Fruit fly (Drosophila melanogaster): ENCODE data around the gene zormin.

Gene zormin

dm6 chr3L:2158689-2159310 lies 7.3 kb upstream of the zormin start (continued):
- TF ChIP-seq D (optimal IDR thresholded peaks at IDR 0.05) = no peak
- peak; percentile 68 for TF ChIP-seq D (GFP tag; optimal IDR thresholded peaks at IDR 0.05)
- TF ChIP-seq Hr39 (optimal IDR thresholded peaks at IDR 0.05) = no peak
- peak in 1 of 3 experiments; percentile 70 for TF ChIP-seq Stat92E (GFP tag; optimal IDR thresholded peaks at IDR 0.05)
- peak; percentile 81 for TF ChIP-seq vvl (GFP tag; IDR thresholded peaks at IDR 0.05)
- no peak for TF ChIP-seq slou (GFP tag; optimal IDR thresholded peaks at IDR 0.05)
- peak; percentile 89 for TF ChIP-seq Ets65A (GFP tag)
- TF ChIP-seq Gug (GFP tag; IDR thresholded peaks at IDR 0.05) = no peak
- peak; percentile 66 for TF ChIP-seq fd96Cb (tag; optimal IDR thresholded peaks at IDR 0.05)
- no peak for TF ChIP-seq CG11456 (GFP tag; IDR thresholded peaks at IDR 0.05)
- TF ChIP-seq eve (GFP tag; optimal IDR thresholded peaks at IDR 0.05) = no peak
- TF ChIP-seq CG6175 (GFP tag; IDR thresholded peaks at IDR 0.05) = no peak
- peak; percentile 45 for TF ChIP-seq CG1529 (GFP tag; optimal IDR thresholded peaks at IDR 0.05)
- no peak for TF ChIP-seq p53 (GFP tag; optimal IDR thresholded peaks at IDR 0.05)
- no peak for TF ChIP-seq chinmo (GFP tag; IDR thresholded peaks at IDR 0.05; ENCODE audit: partially characterized antibody)
- TF ChIP-seq Pdp1 (GFP tag; optimal IDR thresholded peaks at IDR 0.05) = peak; percentile 14 to 36
- no peak for TF ChIP-seq Lpt (GFP tag; optimal IDR thresholded peaks at IDR 0.05)
- no peak for TF ChIP-seq NC2β (GFP tag; optimal IDR thresholded peaks at IDR 0.05)
- TF ChIP-seq da (GFP tag; optimal IDR thresholded peaks at IDR 0.05) = no peak
- no peak for TF ChIP-seq CG34224 (GFP tag; IDR thresholded peaks at IDR 0.05; ENCODE audit: partially characterized antibody)
- TF ChIP-seq ssp (GFP tag; IDR thresholded peaks at IDR 0.05) = peak; percentile 43
- peak; percentile 60 for TF ChIP-seq unpg (GFP tag; optimal IDR thresholded peaks at IDR 0.05)
- TF ChIP-seq Dip2 (GFP tag; IDR thresholded peaks at IDR 0.05) = no peak
- no peak for TF ChIP-seq CG7745 (tag; optimal IDR thresholded peaks at IDR 0.05)
- peak; percentile 77 for TF ChIP-seq CG18262 (tag; optimal IDR thresholded peaks at IDR 0.05)
- no peak for TF ChIP-seq dimm (GFP tag; IDR thresholded peaks at IDR 0.05)
- peak; percentile 70 for TF ChIP-seq nmo (GFP tag; optimal IDR thresholded peaks at IDR 0.05)
- no peak for TF ChIP-seq CG14014 (GFP tag; IDR thresholded peaks at IDR 0.05)
- TF ChIP-seq CG7357 (GFP tag; IDR thresholded peaks at IDR 0.05) = no peak; the same call in 2 of the 3 replicates
- peak; percentile 3; the same call in 1 of the 2 replicates for TF ChIP-seq Rfx (GFP tag; IDR thresholded peaks at IDR 0.05)
- TF ChIP-seq sim (GFP tag; IDR thresholded peaks at IDR 0.05) = peak; percentile 59; the same call in 1 of the 2 replicates
- TF ChIP-seq Tbp (GFP tag; optimal IDR thresholded peaks at IDR 0.05) = no peak
- TF ChIP-seq sug (tag; optimal IDR thresholded peaks at IDR 0.05) = no peak
- TF ChIP-seq Drgx (GFP tag; IDR thresholded peaks at IDR 0.05) = no peak
- TF ChIP-seq CG17328 (GFP tag; IDR thresholded peaks at IDR 0.05) = peak; percentile 54
- peak; percentile 14 for TF ChIP-seq CG17186 (GFP tag; optimal IDR thresholded peaks at IDR 0.05)
- no peak for TF ChIP-seq Mes4 (GFP tag; optimal IDR thresholded peaks at IDR 0.05)
- TF ChIP-seq jumu (GFP tag; optimal IDR thresholded peaks at IDR 0.05) = peak; percentile 12
- TF ChIP-seq Doc2 (GFP tag; IDR thresholded peaks at IDR 0.05) = no peak
- no peak for TF ChIP-seq CG10321 (GFP tag; IDR thresholded peaks at IDR 0.05)
- no peak for TF ChIP-seq CG16813 (GFP tag; IDR thresholded peaks at IDR 0.05; ENCODE audit: partially characterized antibody)
- no peak for TF ChIP-seq Poxn (GFP tag; IDR thresholded peaks at IDR 0.05)
- no peak for TF ChIP-seq Usf (GFP tag; optimal IDR thresholded peaks at IDR 0.05)
- TF ChIP-seq CG10267 (tag; optimal IDR thresholded peaks at IDR 0.05) = peak; percentile 53
- TF ChIP-seq wdn (GFP tag; IDR thresholded peaks at IDR 0.05) = no peak
- TF ChIP-seq aop (GFP tag; IDR thresholded peaks at IDR 0.05) = no peak
- TF ChIP-seq cas (GFP tag; IDR thresholded peaks at IDR 0.05) = no peak
- no peak for TF ChIP-seq CG18619 (GFP tag; optimal IDR thresholded peaks at IDR 0.05)
- no peak for TF ChIP-seq CG16779 (GFP tag; IDR thresholded peaks at IDR 0.05)
- TF ChIP-seq CG4424 (GFP tag; optimal IDR thresholded peaks at IDR 0.05) = peak; percentile 57
- TF ChIP-seq ewg (GFP tag; optimal IDR thresholded peaks at IDR 0.05) = peak; percentile 40
- peak in 1 of 2 experiments; percentile 59 for TF ChIP-seq dpn (GFP tag; optimal IDR thresholded peaks at IDR 0.05)

Measured in whole organism, embryonic.